Worm (Caenorhabditis elegans): ENCODE data around the gene str-188.

DNA sequence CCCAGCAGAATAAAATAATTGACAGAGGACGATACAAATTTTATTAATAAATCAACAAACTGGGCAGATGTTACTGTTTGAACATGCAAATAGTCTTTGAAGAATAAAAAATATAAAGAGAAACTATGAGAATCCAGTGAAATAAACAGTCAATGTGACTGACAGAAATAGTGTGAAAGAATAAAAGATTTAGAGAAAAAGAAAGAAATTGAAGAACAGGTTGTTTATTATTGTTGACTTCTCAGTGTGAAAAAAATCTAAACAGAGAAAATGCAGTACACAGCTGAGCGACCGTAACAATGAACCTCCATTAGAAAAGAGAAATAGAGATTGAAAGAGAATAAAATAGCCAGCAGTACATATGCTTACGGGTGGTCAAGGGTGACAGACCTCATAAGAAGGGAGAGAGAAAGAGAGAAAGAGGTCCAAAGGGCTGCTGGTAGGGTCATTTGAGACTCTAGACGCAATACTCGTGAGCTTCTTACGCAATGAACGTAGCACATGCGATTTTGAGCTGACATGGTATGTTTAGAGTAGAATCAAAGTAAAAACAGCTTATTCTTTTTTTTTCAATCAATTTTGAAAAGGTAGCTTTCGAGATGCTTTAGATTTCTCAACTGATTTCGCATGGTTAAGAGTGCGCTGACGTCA is 7.6 kb downstream of the str-188 start, which contains the start of gene slcr-46.3:
- TF ChIP-seq pqm-1 (tag; optimal IDR thresholded peaks at IDR 0.05), result no peak
- TF ChIP-seq nhr-11 (tag; optimal IDR thresholded peaks at IDR 0.05), result no peak
- TF ChIP-seq sox-4 (tag; optimal IDR thresholded peaks at IDR 0.05), result no peak
- no peak for TF ChIP-seq ceh-2 (tag; optimal IDR thresholded peaks at IDR 0.05)
- peak; percentile 12 for TF ChIP-seq tbx-2 (tag; optimal IDR thresholded peaks at IDR 0.05)
- no peak for TF ChIP-seq Y22D7AL.16 (tag; optimal IDR thresholded peaks at IDR 0.05)
- no peak for TF ChIP-seq ceh-14 (tag; optimal IDR thresholded peaks at IDR 0.05)
- TF ChIP-seq K09A11.1 (tag; optimal IDR thresholded peaks at IDR 0.05; ENCODE audit: insufficient read depth), result no peak
- TF ChIP-seq dmd-4 (tag; optimal IDR thresholded peaks at IDR 0.05; ENCODE audit: borderline replicate concordance), result no peak
- TF ChIP-seq rnt-1 (tag; optimal IDR thresholded peaks at IDR 0.05), result no peak
- TF ChIP-seq ceh-34 (tag; optimal IDR thresholded peaks at IDR 0.05), result peak; percentile 50
- TF ChIP-seq mec-3 (tag; optimal IDR thresholded peaks at IDR 0.05; ENCODE audit: borderline replicate concordance), result no peak

Measured in whole organism, late embryonic.